Fruit fly (Drosophila melanogaster): Measurements from ENCODE around the gene eIF5B.

DNA sequence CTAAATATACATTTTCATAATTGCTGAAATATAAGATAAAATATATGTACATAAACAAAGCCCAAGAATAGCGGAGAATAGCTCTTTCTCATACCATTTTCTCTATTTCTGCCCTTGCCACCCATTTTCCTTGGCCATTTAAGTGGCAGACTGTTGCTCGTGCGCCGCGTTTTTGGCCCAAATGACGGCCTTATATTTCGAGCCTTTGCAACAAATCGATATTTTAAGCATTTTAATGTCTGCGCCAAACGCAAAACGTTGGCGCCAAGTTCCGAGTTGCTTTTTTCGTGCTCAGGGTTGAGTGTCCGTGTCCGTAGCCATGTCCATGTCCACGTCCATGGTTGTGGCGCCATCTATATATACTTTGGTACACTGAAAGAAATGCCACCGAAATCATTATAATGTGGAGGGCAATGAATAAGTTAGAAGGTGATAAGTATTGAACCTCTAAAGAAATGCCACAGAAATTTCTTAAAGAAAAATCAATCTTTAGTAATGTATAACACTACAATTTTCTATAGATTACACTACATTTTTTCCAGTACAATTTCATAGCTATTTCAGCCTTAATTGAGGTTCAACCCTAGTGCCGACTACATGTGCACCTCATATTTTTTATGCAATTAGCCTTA, 31.5 kb upstream of the eIF5B start:
- no peak for TF ChIP-seq CG8478 (optimal IDR thresholded peaks at IDR 0.05)
- peak in 1 of 2 experiments; percentile 10 for TF ChIP-seq CTCF (optimal IDR thresholded peaks at IDR 0.05)
